Worm (Caenorhabditis elegans): ENCODE measurements around the gene nhr-237.

Gene nhr-237

ce11 chrV:1586906-1587305 is 39.7 kb downstream of the nhr-237 start, which contains the start of gene F16B4.6:
Gene F16B4.6, plus strand, starts transcription at chrV:1587206.
- no peak for TF ChIP-seq ztf-29 (GFP tag; IDR thresholded peaks at IDR 0.05)
- TF ChIP-seq med-1 (GFP tag; optimal IDR thresholded peaks at IDR 0.05; ENCODE audit: insufficient read depth) = no peak
- TF ChIP-seq tab-1 (GFP tag; IDR thresholded peaks at IDR 0.05) = no peak
- no peak for TF ChIP-seq flt-1 (GFP tag; IDR thresholded peaks at IDR 0.05)
- TF ChIP-seq cog-1 (tag; optimal IDR thresholded peaks at IDR 0.05) = no peak
- TF ChIP-seq ref-1 (GFP tag; conservative IDR thresholded peaks at IDR 0.05) = no peak
- no peak for TF ChIP-seq ztf-23 (GFP tag; IDR thresholded peaks at IDR 0.05)
- TF ChIP-seq klf-2 (GFP tag; conservative IDR thresholded peaks at IDR 0.05) = no peak
- no peak for TF ChIP-seq T22C8.4 (GFP tag; IDR thresholded peaks at IDR 0.05)

ce11 chrV:1585411-1585810 is 41.2 kb downstream of the nhr-237 start, which contains the start of gene F16B4.7:
Gene F16B4.7, plus strand, starts transcription at chrV:1585711.
- TF ChIP-seq ztf-29 (GFP tag; IDR thresholded peaks at IDR 0.05) = no peak
- TF ChIP-seq ztf-23 (GFP tag; IDR thresholded peaks at IDR 0.05) = no peak
- no peak for TF ChIP-seq flt-1 (GFP tag; IDR thresholded peaks at IDR 0.05)
- TF ChIP-seq T22C8.4 (GFP tag; IDR thresholded peaks at IDR 0.05) = no peak

ce11 chrV:1583242-1583641 is 43.4 kb downstream of the nhr-237 start:
- no peak for TF ChIP-seq med-1 (GFP tag; optimal IDR thresholded peaks at IDR 0.05; ENCODE audit: insufficient read depth)
- TF ChIP-seq ztf-23 (GFP tag; IDR thresholded peaks at IDR 0.05) = 0 out of 2 replicates have a peak, but pooled peaks have one; percentile 22
- TF ChIP-seq T22C8.4 (GFP tag; IDR thresholded peaks at IDR 0.05) = no peak
- no peak for TF ChIP-seq klf-2 (GFP tag; conservative IDR thresholded peaks at IDR 0.05)
- no peak for TF ChIP-seq ztf-29 (GFP tag; IDR thresholded peaks at IDR 0.05)
- no peak for TF ChIP-seq cog-1 (tag; optimal IDR thresholded peaks at IDR 0.05)
- TF ChIP-seq tab-1 (GFP tag; IDR thresholded peaks at IDR 0.05) = no peak

- no peak for TF ChIP-seq tab-1 (GFP tag; IDR thresholded peaks at IDR 0.05)
- TF ChIP-seq klf-2 (GFP tag; conservative IDR thresholded peaks at IDR 0.05) = no peak
- TF ChIP-seq ztf-29 (GFP tag; IDR thresholded peaks at IDR 0.05) = no peak
- TF ChIP-seq ztf-23 (GFP tag; IDR thresholded peaks at IDR 0.05) = no peak
- TF ChIP-seq flt-1 (GFP tag; IDR thresholded peaks at IDR 0.05) = no peak
- no peak for TF ChIP-seq ref-1 (GFP tag; conservative IDR thresholded peaks at IDR 0.05)
- no peak for TF ChIP-seq med-1 (GFP tag; optimal IDR thresholded peaks at IDR 0.05; ENCODE audit: insufficient read depth)
- TF ChIP-seq T22C8.4 (GFP tag; IDR thresholded peaks at IDR 0.05) = no peak
Measured at ce11 chrV:1579790-1580189, 46.8 kb downstream of the nhr-237 start.

- TF ChIP-seq flt-1 (GFP tag; IDR thresholded peaks at IDR 0.05) = no peak
- no peak for TF ChIP-seq klf-2 (GFP tag; conservative IDR thresholded peaks at IDR 0.05)
- TF ChIP-seq tab-1 (GFP tag; IDR thresholded peaks at IDR 0.05) = no peak
- no peak for TF ChIP-seq T22C8.4 (GFP tag; IDR thresholded peaks at IDR 0.05)
- no peak for TF ChIP-seq ztf-29 (GFP tag; IDR thresholded peaks at IDR 0.05)
- no peak for TF ChIP-seq cog-1 (tag; optimal IDR thresholded peaks at IDR 0.05)
- TF ChIP-seq ztf-23 (GFP tag; IDR thresholded peaks at IDR 0.05) = no peak
- no peak for TF ChIP-seq med-1 (GFP tag; optimal IDR thresholded peaks at IDR 0.05; ENCODE audit: insufficient read depth)
- TF ChIP-seq ref-1 (GFP tag; conservative IDR thresholded peaks at IDR 0.05) = no peak
Measured at ce11 chrV:1578572-1579230, 47.9 kb downstream of the nhr-237 start.

ce11 chrV:1577092-1577709 is 49.4 kb downstream of the nhr-237 start:
- TF ChIP-seq med-1 (GFP tag; optimal IDR thresholded peaks at IDR 0.05; ENCODE audit: insufficient read depth) = no peak
- no peak for TF ChIP-seq ref-1 (GFP tag; conservative IDR thresholded peaks at IDR 0.05)
- no peak for TF ChIP-seq klf-2 (GFP tag; conservative IDR thresholded peaks at IDR 0.05)
- no peak for TF ChIP-seq cog-1 (tag; optimal IDR thresholded peaks at IDR 0.05)
- TF ChIP-seq T22C8.4 (GFP tag; IDR thresholded peaks at IDR 0.05) = no peak
- TF ChIP-seq ztf-29 (GFP tag; IDR thresholded peaks at IDR 0.05) = 0 out of 2 replicates have a peak, but pooled peaks have one; percentile 37
- TF ChIP-seq ztf-23 (GFP tag; IDR thresholded peaks at IDR 0.05) = peak; percentile 59; the same call in 1 of the 2 replicates
- no peak for TF ChIP-seq tab-1 (GFP tag; IDR thresholded peaks at IDR 0.05)
- peak; percentile 51; the same call in 1 of the 2 replicates for TF ChIP-seq flt-1 (GFP tag; IDR thresholded peaks at IDR 0.05)

- TF ChIP-seq cog-1 (tag; optimal IDR thresholded peaks at IDR 0.05) (no peak), flt-1 (GFP tag; IDR thresholded peaks at IDR 0.05) (peak; percentile 34; the same call in 1 of the 2 replicates), ztf-23 (GFP tag; IDR thresholded peaks at IDR 0.05) (0 out of 2 replicates have a peak, but pooled peaks have one; percentile 18)
Measured at ce11 chrV:1575493-1576084, 51.0 kb downstream of the nhr-237 start.
